Fruit fly (Drosophila melanogaster) whole organism, wandering third instar larva: ENCODE data around the gene Nfs1.
"Not testable (repeated sequence)": the region's sequence is repeated elsewhere in the genome, so short reads cannot be mapped to it uniquely, and the experiment has no call there.

ENCODE experiments used
- Abd-B ChIP-seq: fragments of >200 bp; optimal IDR thresholded peaks from 2 replicates; lab custom pipeline; 2017; ENCODE audit warnings: missing biosample characterization, missing genetic modification characterization
- CG32264 ChIP-seq: fragments of 200-800 bp; sonication (Bioruptor generic); optimal IDR thresholded peaks from 2 replicates; lab custom pipeline; 2016; ENCODE audit warnings: missing biosample characterization, missing genetic modification characterization
- Hr83 ChIP-seq: fragments of 200-300 bp; sonication (Bioruptor generic); optimal IDR thresholded peaks from 2 replicates; lab custom pipeline; 2016; ENCODE audit warnings: missing biosample characterization, mild to moderate bottlenecking, missing genetic modification characterization, moderate library complexity; ENCODE audit not compliant: poor library complexity, severe bottlenecking
- OdsH ChIP-seq: fragments of 200-800 bp; sonication (Bioruptor generic); optimal IDR thresholded peaks from 2 replicates; lab custom pipeline; 2016; ENCODE audit warnings: missing biosample characterization, mild to moderate bottlenecking, missing genetic modification characterization
- Sp1 ChIP-seq: fragments of 200-800 bp; sonication (Bioruptor generic); optimal IDR thresholded peaks from 3 replicates; lab custom pipeline; 2019; ENCODE audit warnings: missing biosample characterization, mild to moderate bottlenecking, missing genetic modification characterization, moderate library complexity
- br ChIP-seq: fragments of 200-800 bp; sonication (Bioruptor generic); optimal IDR thresholded peaks from 2 replicates; lab custom pipeline; 2016; ENCODE audit warnings: missing biosample characterization, missing genetic modification characterization
- brk ChIP-seq: fragments of 200-800 bp; sonication (Bioruptor generic); optimal IDR thresholded peaks from 2 replicates; lab custom pipeline; 2016; ENCODE audit warnings: missing biosample characterization, mild to moderate bottlenecking, missing genetic modification characterization
- dl ChIP-seq, 2 experiments: fragments of 175-275, 200-275 bp in 1 of 2; fragments of 200-275 bp in 1 of 2; sonication (Bioruptor generic); optimal IDR thresholded peaks; lab custom pipeline; 2018; ENCODE audit warnings: mild to moderate bottlenecking in 2 of 2, missing biosample characterization in 2 of 2, missing genetic modification characterization in 2 of 2, moderate library complexity in 2 of 2; ENCODE audit not compliant: partially characterized antibody in 2 of 2, insufficient read depth in 1 of 2
- dmrt93B ChIP-seq: fragments of 200-800 bp; sonication (Bioruptor generic); optimal IDR thresholded peaks from 2 replicates; lab custom pipeline; 2018; ENCODE audit warnings: missing biosample characterization, mild to moderate bottlenecking, missing genetic modification characterization
- fru ChIP-seq: fragments of 200-800 bp; sonication (Bioruptor generic); optimal IDR thresholded peaks from 3 replicates; lab custom pipeline; 2016; ENCODE audit warnings: missing biosample characterization, mild to moderate bottlenecking, missing genetic modification characterization
- psq ChIP-seq: fragments of 200-800 bp; sonication (Bioruptor generic); optimal IDR thresholded peaks from 3 replicates; lab custom pipeline; 2017; ENCODE audit warnings: missing biosample characterization, mild to moderate bottlenecking, missing genetic modification characterization, moderate library complexity
- tai ChIP-seq: sonication (Bioruptor generic); optimal IDR thresholded peaks from 2 replicates; lab custom pipeline; 2016; ENCODE audit warnings: missing biosample characterization, missing genetic modification characterization
- usp ChIP-seq: fragments of >200 bp; optimal IDR thresholded peaks from 2 replicates; lab custom pipeline; 2017; ENCODE audit warnings: missing biosample characterization, missing genetic modification characterization
- woc ChIP-seq: sonication (Bioruptor generic); optimal IDR thresholded peaks from 2 replicates; lab custom pipeline; 2016; ENCODE audit warnings: missing biosample characterization, mild to moderate bottlenecking, missing genetic modification characterization

- not testable (repeated sequence) for TF ChIP-seq dmrt93B (GFP tag; lab: Kevin White, UChicago); OdsH (GFP tag; lab: Kevin White, UChicago); dl (GFP tag; optimal IDR thresholded peaks at IDR 0.05; lab: Kevin White, UChicago; ENCODE audit: insufficient read depth in 1 of 2, partially characterized antibody in 2 of 2); br (GFP tag; lab: Kevin White, UChicago); tai (GFP tag; lab: Kevin White, UChicago); Abd-B (GFP tag; lab: Kevin White, UChicago); brk (GFP tag; lab: Kevin White, UChicago); Sp1 (GFP tag; lab: Kevin White, UChicago); fru; woc (GFP tag; lab: Kevin White, UChicago); psq; Hr83; usp (GFP tag; lab: Kevin White, UChicago); CG32264 (GFP tag; lab: Kevin White, UChicago)
Observed at dm6 chr2L:11999240-11999704, at the start of gene Nfs1, which contains the start of gene CG18787.
